Fruit fly (Drosophila melanogaster) whole organism: ENCODE results near the gene CG32237.

ENCODE experiments used
- CG8478 ChIP-seq: fragments of >200 bp; optimal IDR thresholded peaks from 2 replicates; lab custom pipeline; 2018; ENCODE audit warnings: inconsistent platforms
- Dll ChIP-seq: fragments of >200 bp; optimal IDR thresholded peaks from 2 replicates; lab custom pipeline; 2017
- EcR ChIP-seq, 2 experiments: fragments of >200 bp; optimal IDR thresholded peaks; 2 replicates each; lab custom pipeline; 2017; ENCODE audit warnings: missing biosample characterization in 2 of 2, missing genetic modification characterization in 2 of 2, missing genetic modification reagents in 2 of 2
- pan ChIP-seq: fragments of >200 bp; optimal IDR thresholded peaks from 2 replicates; lab custom pipeline; 2017
- psq ChIP-seq: fragments of >200 bp; optimal IDR thresholded peaks from 2 replicates; lab custom pipeline; 2017
- usp ChIP-seq: fragments of >200 bp; optimal IDR thresholded peaks from 2 replicates; lab custom pipeline; 2017; ENCODE audit warnings: missing biosample characterization, missing genetic modification characterization, mixed read lengths

DNA sequence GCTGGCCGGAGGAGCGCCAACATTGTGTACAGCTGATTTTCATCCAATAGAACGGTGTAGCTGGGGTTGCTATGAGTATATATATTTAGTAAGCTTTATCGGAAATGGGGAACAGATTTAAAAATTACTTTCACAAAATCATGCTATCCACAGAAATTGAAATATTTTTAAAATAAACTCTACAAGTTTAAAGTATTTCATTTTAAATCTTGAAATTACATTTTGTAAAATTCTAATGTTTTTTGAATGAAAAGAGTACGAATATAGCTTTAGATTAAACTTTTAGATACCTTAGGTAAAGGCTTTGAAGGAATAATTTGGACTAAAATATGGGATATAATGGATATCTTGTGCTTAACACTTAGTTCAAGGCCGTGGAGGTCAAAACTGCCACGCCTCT, 45.0 kb downstream of the CG32237 start, which contains the start of gene CG18808:
- no peak for TF ChIP-seq psq
- no peak for TF ChIP-seq usp (GFP tag; lab: Kevin White, UChicago)
- TF ChIP-seq Dll (lab: Kevin White, UChicago) = no peak
- TF ChIP-seq EcR (GFP tag; optimal IDR thresholded peaks at IDR 0.05; lab: Kevin White, UChicago) = no peak
- TF ChIP-seq CG8478 (lab: Kevin White, UChicago) = no peak
- no peak for TF ChIP-seq pan (lab: Kevin White, UChicago)
